Worm (Caenorhabditis elegans) whole organism, early embryonic: ENCODE data around the gene fbxa-95.

Experiments
- hmbx-1 ChIP-seq: sonication (generic microtip); optimal IDR thresholded peaks from 2 replicates; lab custom pipeline; 2016; ENCODE audit warnings: mild to moderate bottlenecking, missing genetic modification characterization, missing compliant biosample characterization
- sea-1 ChIP-seq: fragments of 200-800 bp; sonication (Bioruptor generic); conservative IDR thresholded peaks from 2 replicates; pipeline ENCODE4 v1.3.6; 2022; ENCODE audit warnings: missing genetic modification characterization, missing compliant biosample characterization
- tbx-37 ChIP-seq: fragments of 200-800 bp; sonication (Bioruptor generic); conservative IDR thresholded peaks from 2 replicates; pipeline ENCODE4 v1.3.6; 2022; ENCODE audit warnings: missing genetic modification reagents, missing genetic modification characterization, missing compliant biosample characterization

DNA sequence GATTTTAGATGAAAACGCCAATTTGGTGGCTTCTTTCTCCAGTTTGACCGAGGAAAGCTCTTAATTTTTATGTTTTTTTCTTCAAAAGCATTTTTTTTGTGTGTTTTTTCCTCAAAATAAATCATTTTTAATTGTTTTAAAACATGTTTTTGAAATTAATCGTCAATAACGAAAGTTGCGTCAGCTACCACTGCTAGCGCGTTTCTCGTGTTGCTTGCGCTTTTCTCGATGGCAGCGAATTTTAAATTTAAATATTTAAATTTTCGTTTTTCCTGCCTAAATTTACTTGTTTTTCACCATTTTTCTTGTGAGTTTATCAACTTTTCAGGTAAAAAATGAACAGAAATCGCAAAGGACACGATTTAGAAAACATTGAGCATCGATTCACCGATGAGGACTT, 33.4 kb upstream of the fbxa-95 start, which contains the start of gene prde-1:
- TF ChIP-seq sea-1 (GFP tag; lab: Robert Waterston, UW) = no peak
- no peak for TF ChIP-seq tbx-37
- no peak for TF ChIP-seq hmbx-1 (tag; lab: Kevin White, UChicago)
